Fruit fly (Drosophila melanogaster) whole organism, embryonic: Measurements from ENCODE around the gene CG11768.

Experiments used
- Antp ChIP-seq: fragments of 200-800 bp; sonication (Bioruptor generic); optimal IDR thresholded peaks from 3 replicates; lab custom pipeline; 2016; ENCODE audit warnings: missing biosample characterization, missing genetic modification characterization
- Awh ChIP-seq: fragments of 200-800 bp; sonication (Bioruptor generic); IDR thresholded peaks from 2 replicates; pipeline ENCODE4, ENCODE4 v1.3.6; 2022; ENCODE audit warnings: missing biosample characterization, missing genetic modification characterization
- Bgb ChIP-seq: fragments of 200-800 bp; sonication (Bioruptor generic); IDR thresholded peaks from 2 replicates; pipeline ENCODE4 v1.3.6; 2022; ENCODE audit warnings: missing biosample characterization, missing genetic modification characterization; ENCODE audit not compliant: partially characterized antibody
- BtbVII ChIP-seq: fragments of 200-800 bp; sonication (Bioruptor generic); optimal IDR thresholded peaks from 3 replicates; lab custom pipeline; 2017; ENCODE audit warnings: missing biosample characterization, mild to moderate bottlenecking, missing genetic modification characterization
- C15 ChIP-seq: fragments of 200-800 bp; sonication (Bioruptor generic); IDR thresholded peaks from 3 replicates; pipeline ENCODE4 v1.3.6; 2022; ENCODE audit warnings: missing biosample characterization, missing genetic modification characterization
- CG10267 ChIP-seq: fragments of 200-800 bp; sonication (Bioruptor generic); optimal IDR thresholded peaks from 2 replicates; lab custom pipeline; 2018; ENCODE audit warnings: missing biosample characterization, mild to moderate bottlenecking, missing genetic modification characterization, moderate library complexity
- CG10959 ChIP-seq: fragments of 200-800 bp; sonication (Bioruptor generic); IDR thresholded peaks from 2 replicates; pipeline ENCODE4 v1.3.6; 2022; ENCODE audit warnings: missing biosample characterization, missing genetic modification characterization
- CG1233 ChIP-seq: fragments of 200-800 bp; sonication (Bioruptor generic); optimal IDR thresholded peaks from 4 replicates; lab custom pipeline; 2018; ENCODE audit warnings: missing biosample characterization, mild to moderate bottlenecking, missing genetic modification characterization
- CG14014 ChIP-seq: fragments of 200-800 bp; sonication (Bioruptor generic); IDR thresholded peaks from 2 replicates; pipeline ENCODE4 v1.3.6; 2022; ENCODE audit warnings: missing biosample characterization, missing genetic modification characterization
- CG14050 ChIP-seq: fragments of 200-800 bp; sonication (Bioruptor generic); IDR thresholded peaks from 3 replicates; pipeline ENCODE4 v1.3.6; 2022; ENCODE audit warnings: missing biosample characterization, missing genetic modification characterization
- CG15696 ChIP-seq: fragments of 200-800 bp; sonication (Bioruptor generic); optimal IDR thresholded peaks from 2 replicates; lab custom pipeline; 2019; ENCODE audit warnings: missing biosample characterization, mild to moderate bottlenecking, missing genetic modification characterization, moderate library complexity
- CG1647 ChIP-seq: fragments of 200-800 bp; sonication (Bioruptor generic); optimal IDR thresholded peaks from 3 replicates; lab custom pipeline; 2016; ENCODE audit warnings: missing biosample characterization, missing genetic modification characterization
- CG16813 ChIP-seq: fragments of 200-800 bp; sonication (Bioruptor generic); IDR thresholded peaks from 3 replicates; pipeline ENCODE4 v1.3.6; 2022; ENCODE audit warnings: missing biosample characterization, missing genetic modification characterization; ENCODE audit not compliant: partially characterized antibody
- CG17361 ChIP-seq: fragments of 200-800 bp; sonication (Bioruptor generic); IDR thresholded peaks from 3 replicates; pipeline ENCODE4 v1.3.6; 2022; ENCODE audit warnings: missing biosample characterization, missing genetic modification characterization
- CG17385 ChIP-seq: fragments of 200-800 bp; sonication (Bioruptor generic); optimal IDR thresholded peaks from 3 replicates; lab custom pipeline; 2018; ENCODE audit warnings: missing biosample characterization, mild to moderate bottlenecking, missing genetic modification characterization
- CG2202 ChIP-seq: fragments of 200-800 bp; sonication (Bioruptor generic); optimal IDR thresholded peaks from 2 replicates; lab custom pipeline; 2018; ENCODE audit warnings: missing biosample characterization, mild to moderate bottlenecking, missing genetic modification characterization
- CG31224 ChIP-seq: fragments of 200-800 bp; sonication (Bioruptor generic); IDR thresholded peaks from 2 replicates; pipeline ENCODE4 v1.3.6; 2022; ENCODE audit warnings: missing biosample characterization, missing genetic modification characterization
- CG6813 ChIP-seq: fragments of 200-800 bp; sonication (Bioruptor generic); optimal IDR thresholded peaks from 2 replicates; lab custom pipeline; 2017; ENCODE audit warnings: missing biosample characterization, missing genetic modification characterization, mild to moderate bottlenecking, moderate library complexity, missing genetic modification reagents
- CG8359 ChIP-seq: fragments of 200-800 bp; sonication (Bioruptor generic); optimal IDR thresholded peaks from 2 replicates; lab custom pipeline; 2017; ENCODE audit warnings: missing biosample characterization, mild to moderate bottlenecking, missing genetic modification characterization, borderline replicate concordance
- CG8388 ChIP-seq: fragments of 200-800 bp; sonication (Bioruptor generic); optimal IDR thresholded peaks from 2 replicates; lab custom pipeline; 2019; ENCODE audit warnings: missing biosample characterization, mild to moderate bottlenecking, missing genetic modification characterization, moderate library complexity
- CG9876 ChIP-seq: fragments of 200-800 bp; sonication (Bioruptor generic); optimal IDR thresholded peaks from 2 replicates; lab custom pipeline; 2016; ENCODE audit warnings: missing biosample characterization, missing genetic modification characterization
- Camta ChIP-seq: fragments of 200-800 bp; sonication (Bioruptor generic); optimal IDR thresholded peaks from 2 replicates; lab custom pipeline; 2016; ENCODE audit warnings: missing biosample characterization, missing genetic modification characterization
- CkIIα-i1 ChIP-seq: fragments of 200-800 bp; sonication (Bioruptor generic); IDR thresholded peaks from 2 replicates; pipeline ENCODE4 v1.3.6; 2022; ENCODE audit warnings: missing biosample characterization, missing genetic modification characterization
- D ChIP-seq, 2 experiments: fragments of 200-800 bp in 1 of 2; fragments of >200 bp in 1 of 2; sonication (Bioruptor generic) in 1 of 2; optimal IDR thresholded peaks; 2 replicates in 1 of 2; 3 replicates in 1 of 2; lab custom pipeline; 2017; ENCODE audit warnings: mild to moderate bottlenecking in 1 of 2, missing biosample characterization in 1 of 2, missing genetic modification characterization in 1 of 2, missing genetic modification reagents in 1 of 2
- Dp ChIP-seq: fragments of 200-800 bp; sonication (Bioruptor generic); optimal IDR thresholded peaks from 2 replicates; lab custom pipeline; 2018; ENCODE audit warnings: missing biosample characterization, mild to moderate bottlenecking, missing genetic modification characterization, moderate library complexity
- Hand ChIP-seq: fragments of 200-800 bp; sonication (Bioruptor generic); optimal IDR thresholded peaks from 2 replicates; lab custom pipeline; 2017; ENCODE audit warnings: mild to moderate bottlenecking, missing biosample characterization, missing genetic modification reagents, missing genetic modification characterization
- Hr39 ChIP-seq: fragments of >200 bp; optimal IDR thresholded peaks from 2 replicates; lab custom pipeline; 2017
- Hr51 ChIP-seq, 2 experiments: fragments of 200-800 bp; sonication (Bioruptor generic); optimal IDR thresholded peaks; 2 replicates in 1 of 2; 3 replicates in 1 of 2; lab custom pipeline; 2016 to 2018; ENCODE audit warnings: missing biosample characterization in 2 of 2, missing genetic modification characterization in 2 of 2, mild to moderate bottlenecking in 1 of 2, moderate library complexity in 1 of 2
- Lhr ChIP-seq: fragments of 200-800 bp; sonication (Bioruptor generic); optimal IDR thresholded peaks from 3 replicates; lab custom pipeline; 2017; ENCODE audit warnings: mild to moderate bottlenecking, missing biosample characterization, missing genetic modification reagents, missing genetic modification characterization
- MBD-R2 ChIP-seq: fragments of 200-800 bp; sonication (Bioruptor generic); IDR thresholded peaks from 2 replicates; pipeline ENCODE4 v1.3.6; 2022; ENCODE audit warnings: missing biosample characterization, missing genetic modification characterization
- Nf-YA ChIP-seq: fragments of 200-800 bp; sonication (Bioruptor generic); IDR thresholded peaks from 2 replicates; pipeline ENCODE4 v1.3.6; 2022; ENCODE audit warnings: missing biosample characterization, missing genetic modification characterization
- Optix ChIP-seq: fragments of 200-800 bp; sonication (Bioruptor generic); IDR thresholded peaks from 3 replicates; pipeline ENCODE4 v1.3.6; 2022; ENCODE audit warnings: missing biosample characterization, missing genetic modification characterization
- Ptx1 ChIP-seq: fragments of 200-800 bp; sonication (Bioruptor generic); IDR thresholded peaks from 2 replicates; pipeline ENCODE4 v1.3.6; 2022; ENCODE audit warnings: missing biosample characterization, missing genetic modification characterization
- bbx ChIP-seq: fragments of 200-800 bp; sonication (Bioruptor generic); IDR thresholded peaks from 2 replicates; pipeline ENCODE4 v1.3.6; 2022; ENCODE audit warnings: missing biosample characterization, missing genetic modification characterization; ENCODE audit not compliant: partially characterized antibody
- chinmo ChIP-seq: fragments of 200-800 bp; sonication (Bioruptor generic); IDR thresholded peaks from 4 replicates; pipeline ENCODE4 v1.3.6; 2022; ENCODE audit warnings: missing biosample characterization, missing genetic modification characterization; ENCODE audit not compliant: partially characterized antibody
- dmrt99B ChIP-seq: fragments of 200-800 bp; sonication (Bioruptor generic); optimal IDR thresholded peaks from 2 replicates; lab custom pipeline; 2018; ENCODE audit warnings: missing biosample characterization, mild to moderate bottlenecking, missing genetic modification characterization, moderate library complexity
- ftz-f1 ChIP-seq: fragments of 200-800 bp; sonication (Bioruptor generic); optimal IDR thresholded peaks from 2 replicates; lab custom pipeline; 2016; ENCODE audit warnings: missing biosample characterization, missing genetic modification characterization
- gt ChIP-seq: fragments of 200-800 bp; sonication (Bioruptor generic); IDR thresholded peaks from 2 replicates; pipeline ENCODE4 v1.3.6; 2022; ENCODE audit warnings: missing biosample characterization, missing genetic modification characterization
- h ChIP-seq: fragments of >200 bp; optimal IDR thresholded peaks from 2 replicates; lab custom pipeline; 2017
- her ChIP-seq: fragments of 200-800 bp; sonication (Bioruptor generic); optimal IDR thresholded peaks from 2 replicates; lab custom pipeline; 2016; ENCODE audit warnings: missing biosample characterization, missing genetic modification characterization
- odd ChIP-seq: fragments of 200-800 bp; sonication (Bioruptor generic); optimal IDR thresholded peaks from 2 replicates; lab custom pipeline; 2017; ENCODE audit warnings: missing biosample characterization, mild to moderate bottlenecking, missing genetic modification characterization
- prd ChIP-seq, 3 experiments: fragments of >200 bp in 2 of 3; fragments of 200-800 bp in 1 of 3; sonication (Bioruptor generic) in 1 of 3; optimal IDR thresholded peaks in 2 of 3; IDR thresholded peaks in 1 of 3; 2 replicates in 2 of 3; 3 replicates in 1 of 3; pipeline versions ENCODE4 v1.3.6 to Lab custom; 2017 to 2022; ENCODE audit warnings: missing biosample characterization in 1 of 3, missing genetic modification characterization in 1 of 3
- repo ChIP-seq: fragments of 200-800 bp; sonication (Bioruptor generic); optimal IDR thresholded peaks from 2 replicates; lab custom pipeline; 2016; ENCODE audit warnings: missing biosample characterization, missing genetic modification characterization
- sd ChIP-seq: fragments of 200-800 bp; sonication (Bioruptor generic); optimal IDR thresholded peaks from 3 replicates; lab custom pipeline; 2018; ENCODE audit warnings: missing biosample characterization, mild to moderate bottlenecking, missing genetic modification characterization, moderate library complexity
- tna ChIP-seq: fragments of 200-800 bp; sonication (Bioruptor generic); IDR thresholded peaks from 2 replicates; pipeline ENCODE4 v1.3.6; 2022; ENCODE audit warnings: missing biosample characterization, missing genetic modification characterization; ENCODE audit not compliant: partially characterized antibody
- twi ChIP-seq: fragments of 200-800 bp; optimal IDR thresholded peaks from 2 replicates; lab custom pipeline; 2019; ENCODE audit warnings: missing biosample characterization, mild to moderate bottlenecking, missing genetic modification characterization, moderate library complexity
- usp ChIP-seq: fragments of >200 bp; optimal IDR thresholded peaks from 2 replicates; lab custom pipeline; 2017; ENCODE audit warnings: missing biosample characterization, missing genetic modification characterization
- zf30C ChIP-seq: fragments of 200-800 bp; sonication (Bioruptor generic); optimal IDR thresholded peaks from 3 replicates; lab custom pipeline; 2018; ENCODE audit warnings: missing biosample characterization, mild to moderate bottlenecking, missing genetic modification characterization

CG11768 gene

dm6 chr3R:8788722-8789400 is 20.9 kb upstream of the CG11768 start:
- TF ChIP-seq chinmo (GFP tag; lab: Robert Waterston, UW) (no peak), odd (GFP tag; lab: Kevin White, UChicago) (no peak), CG17361 (peak; percentile 46; the same call in 1 of the 3 replicates), Nf-YA (GFP tag; lab: Robert Waterston, UW) (peak; percentile 55; the same call in 1 of the 2 replicates), her (GFP tag; lab: Kevin White, UChicago) (no peak), Hr39 (lab: Kevin White, UChicago) (no peak), CkIIα-i1 (GFP tag; lab: Robert Waterston, UW) (no peak), CG10959 (peak; percentile 22; the same call in 1 of the 2 replicates), prd (optimal IDR thresholded peaks at IDR 0.05; lab: Kevin White, UChicago) (no peak), prd (GFP tag; IDR thresholded peaks at IDR 0.05; lab: Robert Waterston, UW) (peak; percentile 69; the same call in 2 of the 3 replicates), twi (no peak), Camta (GFP tag; lab: Kevin White, UChicago) (no peak), gt (GFP tag; lab: Robert Waterston, UW) (no peak), repo (no peak), Optix (peak; percentile 59; the same call in 1 of the 3 replicates), CG17385 (peak; percentile 41), CG15696 (tag; lab: Kevin White, UChicago) (no peak), usp (GFP tag; lab: Kevin White, UChicago) (no peak), dmrt99B (peak; percentile 81), Dp (GFP tag; lab: Kevin White, UChicago) (no peak), Bgb (GFP tag; lab: Robert Waterston, UW) (no peak), Lhr (GFP tag; lab: Kevin White, UChicago) (no peak), Hand (no peak), bbx (GFP tag; lab: Robert Waterston, UW) (no peak), CG6813 (GFP tag; lab: Kevin White, UChicago) (peak; percentile 32), CG16813 (GFP tag; lab: Robert Waterston, UW) (no peak), CG14050 (GFP tag; lab: Robert Waterston, UW) (peak; percentile 65), Awh (GFP tag; lab: Robert Waterston, UW) (no peak; the same call in 1 of the 2 replicates), CG31224 (GFP tag; lab: Robert Waterston, UW) (0 out of 2 replicates have a peak, but pooled peaks have one; percentile 21), MBD-R2 (GFP tag; lab: Robert Waterston, UW) (no peak), CG2202 (tag; lab: Kevin White, UChicago) (no peak), h (lab: Kevin White, UChicago) (no peak), CG8388 (peak; percentile 37), zf30C (no peak), Hr51 (GFP tag; optimal IDR thresholded peaks at IDR 0.05; lab: Kevin White, UChicago) (peak in 1 of 2 experiments; percentile 74), D (optimal IDR thresholded peaks at IDR 0.05; lab: Kevin White, UChicago) (no peak), D (GFP tag; optimal IDR thresholded peaks at IDR 0.05; lab: Kevin White, UChicago) (peak; percentile 20), CG8359 (GFP tag; lab: Kevin White, UChicago) (no peak), sd (tag; lab: Kevin White, UChicago) (no peak), CG1233 (GFP tag; lab: Kevin White, UChicago) (peak; percentile 5), Ptx1 (GFP tag; lab: Robert Waterston, UW) (peak; percentile 85), BtbVII (GFP tag; lab: Kevin White, UChicago) (peak; percentile 11), ftz-f1 (GFP tag; lab: Kevin White, UChicago) (no peak), CG14014 (peak; percentile 28; the same call in 1 of the 2 replicates), CG10267 (peak; percentile 33), tna (GFP tag; lab: Robert Waterston, UW) (no peak), CG9876 (GFP tag; lab: Kevin White, UChicago) (no peak), C15 (GFP tag; lab: Robert Waterston, UW) (no peak), Antp (GFP tag; lab: Kevin White, UChicago) (no peak), CG1647 (GFP tag; lab: Kevin White, UChicago) (no peak)
